Fruit fly (Drosophila melanogaster) whole organism, wandering third instar larva: ENCODE results near the gene MED7.

Experiments used
- Abd-B ChIP-seq: fragments of >200 bp; optimal IDR thresholded peaks from 2 replicates; lab custom pipeline; 2017; ENCODE audit warnings: missing biosample characterization, missing genetic modification characterization
- Dfd ChIP-seq: fragments of >200 bp; optimal IDR thresholded peaks from 2 replicates; lab custom pipeline; 2017; ENCODE audit warnings: missing biosample characterization, missing genetic modification characterization
- Hr83 ChIP-seq: fragments of 200-300 bp; sonication (Bioruptor generic); optimal IDR thresholded peaks from 2 replicates; lab custom pipeline; 2016; ENCODE audit warnings: missing biosample characterization, mild to moderate bottlenecking, missing genetic modification characterization, moderate library complexity; ENCODE audit not compliant: poor library complexity, severe bottlenecking
- Jra ChIP-seq: sonication (Bioruptor generic); optimal IDR thresholded peaks from 2 replicates; lab custom pipeline; 2016; ENCODE audit warnings: missing biosample characterization, missing genetic modification characterization
- Mio ChIP-seq: sonication (Bioruptor generic); optimal IDR thresholded peaks from 2 replicates; lab custom pipeline; 2016; ENCODE audit warnings: missing biosample characterization, missing genetic modification characterization
- brk ChIP-seq: fragments of 200-800 bp; sonication (Bioruptor generic); optimal IDR thresholded peaks from 2 replicates; lab custom pipeline; 2016; ENCODE audit warnings: missing biosample characterization, mild to moderate bottlenecking, missing genetic modification characterization
- dl ChIP-seq, 2 experiments: fragments of 175-275, 200-275 bp in 1 of 2; fragments of 200-275 bp in 1 of 2; sonication (Bioruptor generic); optimal IDR thresholded peaks; lab custom pipeline; 2018; ENCODE audit warnings: mild to moderate bottlenecking in 2 of 2, missing biosample characterization in 2 of 2, missing genetic modification characterization in 2 of 2, moderate library complexity in 2 of 2; ENCODE audit not compliant: partially characterized antibody in 2 of 2, insufficient read depth in 1 of 2
- h ChIP-seq: fragments of 200-800 bp; sonication (Bioruptor generic); optimal IDR thresholded peaks from 3 replicates; lab custom pipeline; 2016; ENCODE audit warnings: missing biosample characterization, mild to moderate bottlenecking, missing genetic modification characterization
- pan ChIP-seq: fragments of >200 bp; optimal IDR thresholded peaks from 2 replicates; lab custom pipeline; 2017
- sage ChIP-seq: fragments of 200-800 bp; sonication (Bioruptor generic); optimal IDR thresholded peaks from 2 replicates; lab custom pipeline; 2016; ENCODE audit warnings: missing biosample characterization, mild to moderate bottlenecking, missing genetic modification characterization
- usp ChIP-seq: fragments of >200 bp; optimal IDR thresholded peaks from 2 replicates; lab custom pipeline; 2017; ENCODE audit warnings: missing biosample characterization, missing genetic modification characterization
- woc ChIP-seq: sonication (Bioruptor generic); optimal IDR thresholded peaks from 2 replicates; lab custom pipeline; 2016; ENCODE audit warnings: missing biosample characterization, mild to moderate bottlenecking, missing genetic modification characterization

dm6 chr3R:10711148-10711547 is 49.7 kb downstream of the MED7 start, which contains the start of gene CG14689:
- TF ChIP-seq Jra (GFP tag; lab: Kevin White, UChicago) (no peak), dl (GFP tag; optimal IDR thresholded peaks at IDR 0.05; lab: Kevin White, UChicago; ENCODE audit: insufficient read depth in 1 of 2, partially characterized antibody in 2 of 2) (no peak), Dfd (GFP tag; lab: Kevin White, UChicago) (no peak), brk (no peak), woc (GFP tag; lab: Kevin White, UChicago) (no peak), Hr83 (GFP tag; lab: Kevin White, UChicago) (no peak), Mio (GFP tag; lab: Kevin White, UChicago) (no peak), pan (lab: Kevin White, UChicago) (no peak), h (GFP tag; lab: Kevin White, UChicago) (no peak), Abd-B (no peak), usp (GFP tag; lab: Kevin White, UChicago) (no peak), sage (GFP tag; lab: Kevin White, UChicago) (no peak)
